Fruit fly (Drosophila melanogaster) whole organism, wandering third instar larva: ENCODE measurements around the gene CG31091.

Experiments
- Abd-B ChIP-seq: fragments of >200 bp; optimal IDR thresholded peaks from 2 replicates; lab custom pipeline; 2017; ENCODE audit warnings: missing biosample characterization, missing genetic modification characterization
- CG9705 ChIP-seq: fragments of 200-800 bp; sonication (Bioruptor generic); optimal IDR thresholded peaks from 2 replicates; lab custom pipeline; 2018; ENCODE audit warnings: missing biosample characterization, mild to moderate bottlenecking, missing genetic modification characterization
- Dfd ChIP-seq: fragments of >200 bp; optimal IDR thresholded peaks from 2 replicates; lab custom pipeline; 2017; ENCODE audit warnings: missing biosample characterization, missing genetic modification characterization
- Hr78 ChIP-seq: fragments of >200 bp; optimal IDR thresholded peaks from 2 replicates; lab custom pipeline; 2017; ENCODE audit warnings: missing biosample characterization, missing genetic modification characterization
- Mio ChIP-seq: sonication (Bioruptor generic); optimal IDR thresholded peaks from 2 replicates; lab custom pipeline; 2016; ENCODE audit warnings: missing biosample characterization, missing genetic modification characterization
- Myc ChIP-seq: fragments of >200 bp; optimal IDR thresholded peaks from 2 replicates; lab custom pipeline; 2017
- Rel ChIP-seq, 2 experiments: fragments of 200-800 bp; sonication (Bioruptor generic) in 1 of 2; optimal IDR thresholded peaks; 2 replicates in 1 of 2; 3 replicates in 1 of 2; lab custom pipeline; 2016 to 2019; ENCODE audit warnings: mild to moderate bottlenecking in 2 of 2, missing biosample characterization in 2 of 2, missing genetic modification characterization in 2 of 2, moderate library complexity in 1 of 2
- Vsx2 ChIP-seq: fragments of 200-300, 225-300 bp; sonication (Bioruptor generic); optimal IDR thresholded peaks from 2 replicates; lab custom pipeline; 2018; ENCODE audit warnings: missing biosample characterization, missing genetic modification characterization; ENCODE audit not compliant: partially characterized antibody
- brk ChIP-seq: fragments of 200-800 bp; sonication (Bioruptor generic); optimal IDR thresholded peaks from 2 replicates; lab custom pipeline; 2016; ENCODE audit warnings: missing biosample characterization, mild to moderate bottlenecking, missing genetic modification characterization
- dmrt93B ChIP-seq: fragments of 200-800 bp; sonication (Bioruptor generic); optimal IDR thresholded peaks from 2 replicates; lab custom pipeline; 2018; ENCODE audit warnings: missing biosample characterization, mild to moderate bottlenecking, missing genetic modification characterization
- dsf ChIP-seq: sonication (Bioruptor generic); optimal IDR thresholded peaks from 2 replicates; lab custom pipeline; 2016; ENCODE audit warnings: missing biosample characterization, missing genetic modification characterization, borderline replicate concordance
- psq ChIP-seq: fragments of 200-800 bp; sonication (Bioruptor generic); optimal IDR thresholded peaks from 3 replicates; lab custom pipeline; 2017; ENCODE audit warnings: missing biosample characterization, mild to moderate bottlenecking, missing genetic modification characterization, moderate library complexity
- sage ChIP-seq: fragments of 200-800 bp; sonication (Bioruptor generic); optimal IDR thresholded peaks from 2 replicates; lab custom pipeline; 2016; ENCODE audit warnings: missing biosample characterization, mild to moderate bottlenecking, missing genetic modification characterization
- sv ChIP-seq: fragments of 200-800 bp; sonication (Bioruptor generic); optimal IDR thresholded peaks from 3 replicates; lab custom pipeline; 2016; ENCODE audit warnings: missing biosample characterization, missing genetic modification characterization

dm6 chr3R:25893272-25893671 is 6.4 kb upstream of the CG31091 start, which contains the start of gene CG5913:
- TF ChIP-seq psq (GFP tag; lab: Kevin White, UChicago) (no peak), Myc (lab: Kevin White, UChicago) (no peak), CG9705 (GFP tag; lab: Kevin White, UChicago) (no peak), sv (GFP tag; lab: Kevin White, UChicago) (no peak), Rel (GFP tag; optimal IDR thresholded peaks at IDR 0.05; lab: Kevin White, UChicago) (no peak), Rel (tag; optimal IDR thresholded peaks at IDR 0.05; lab: Kevin White, UChicago) (no peak), Hr78 (GFP tag; lab: Kevin White, UChicago) (no peak), Vsx2 (no peak), sage (GFP tag; lab: Kevin White, UChicago) (no peak), Mio (GFP tag; lab: Kevin White, UChicago) (no peak), Abd-B (GFP tag; lab: Kevin White, UChicago) (no peak), dsf (GFP tag; lab: Kevin White, UChicago) (no peak), brk (GFP tag; lab: Kevin White, UChicago) (no peak), Dfd (GFP tag; lab: Kevin White, UChicago) (no peak), dmrt93B (GFP tag; lab: Kevin White, UChicago) (no peak)
